Fruit fly (Drosophila melanogaster) whole organism, embryonic: Measurements from ENCODE around the gene kibra.

ENCODE experiments used
- CG14014 ChIP-seq: fragments of 200-800 bp; sonication (Bioruptor generic); IDR thresholded peaks from 2 replicates; pipeline ENCODE4 v1.3.6; 2022; ENCODE audit warnings: missing biosample characterization, missing genetic modification characterization
- CG3407 ChIP-seq: fragments of 200-800 bp; sonication (Bioruptor generic); optimal IDR thresholded peaks from 2 replicates; lab custom pipeline; 2018; ENCODE audit warnings: missing biosample characterization, mild to moderate bottlenecking, missing genetic modification characterization
- CG42726 ChIP-seq: fragments of 200-800 bp; sonication (Bioruptor generic); IDR thresholded peaks from 2 replicates; pipeline ENCODE4 v1.3.6; 2022; ENCODE audit warnings: missing biosample characterization, missing genetic modification characterization; ENCODE audit not compliant: partially characterized antibody
- CG8944 ChIP-seq: fragments of 200-800 bp; sonication (Bioruptor generic); optimal IDR thresholded peaks from 3 replicates; lab custom pipeline; 2016; ENCODE audit warnings: missing biosample characterization, missing genetic modification characterization
- HLH3B ChIP-seq: fragments of 200-800 bp; sonication (Bioruptor generic); IDR thresholded peaks from 2 replicates; pipeline ENCODE4 v1.3.6; 2022; ENCODE audit warnings: missing biosample characterization, missing genetic modification characterization
- NC2β ChIP-seq: fragments of 200-800 bp; sonication (Bioruptor generic); optimal IDR thresholded peaks from 2 replicates; lab custom pipeline; 2016; ENCODE audit warnings: missing biosample characterization, missing genetic modification characterization
- Sry-δ ChIP-seq: fragments of 200-800 bp; sonication (Bioruptor generic); optimal IDR thresholded peaks from 2 replicates; lab custom pipeline; 2016; ENCODE audit warnings: missing biosample characterization, missing genetic modification characterization
- chif ChIP-seq, 2 experiments: fragments of 200-800 bp; sonication (Bioruptor generic); optimal IDR thresholded peaks; 3 replicates each; lab custom pipeline; 2016; ENCODE audit warnings: missing biosample characterization in 2 of 2, missing genetic modification characterization in 2 of 2
- crol ChIP-seq: fragments of 200-800 bp; sonication (Bioruptor generic); IDR thresholded peaks from 2 replicates; pipeline ENCODE4 v1.3.6; 2022; ENCODE audit warnings: missing biosample characterization, missing genetic modification characterization
- dpn ChIP-seq, 2 experiments: fragments of 200-800 bp; sonication (Bioruptor generic); optimal IDR thresholded peaks; 3 replicates each; lab custom pipeline; 2016; ENCODE audit warnings: missing biosample characterization in 2 of 2, missing genetic modification characterization in 2 of 2
- kni ChIP-seq: fragments of 200-800 bp; sonication (Bioruptor generic); optimal IDR thresholded peaks from 3 replicates; lab custom pipeline; 2017; ENCODE audit warnings: mild to moderate bottlenecking, missing biosample characterization, missing genetic modification reagents, missing genetic modification characterization
- maf-S ChIP-seq: fragments of 200-800 bp; sonication (Bioruptor generic); optimal IDR thresholded peaks from 2 replicates; lab custom pipeline; 2016; ENCODE audit warnings: missing biosample characterization, missing genetic modification characterization
- pb ChIP-seq: fragments of 200-800 bp; sonication (Bioruptor generic); optimal IDR thresholded peaks from 3 replicates; lab custom pipeline; 2016; ENCODE audit warnings: missing biosample characterization, missing genetic modification characterization

DNA sequence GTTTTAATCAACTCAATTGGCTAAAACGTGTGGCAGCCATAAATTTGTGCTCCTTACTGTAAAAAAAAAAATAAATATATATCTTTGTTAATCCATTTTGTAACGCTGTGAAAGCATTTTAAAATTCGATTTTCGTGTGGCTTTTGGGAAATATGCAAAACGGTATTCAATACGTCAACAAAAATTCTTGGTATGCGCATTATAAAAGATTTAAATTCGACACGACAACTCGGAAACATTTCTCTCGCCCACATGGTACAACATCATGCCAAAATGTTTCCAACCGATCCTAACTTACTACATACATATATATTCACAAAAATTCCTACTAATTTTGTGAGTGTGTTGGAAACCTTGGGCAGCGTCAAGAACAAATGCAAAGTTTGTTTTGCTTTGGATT is 13.4 kb downstream of the kibra start:
- no peak for TF ChIP-seq NC2β
- no peak for TF ChIP-seq pb (GFP tag; lab: Kevin White, UChicago)
- TF ChIP-seq crol (GFP tag; lab: Robert Waterston, UW), result no peak
- no peak for TF ChIP-seq Sry-δ (GFP tag; lab: Kevin White, UChicago)
- no peak for TF ChIP-seq HLH3B (GFP tag; lab: Robert Waterston, UW)
- TF ChIP-seq CG14014 (GFP tag; lab: Robert Waterston, UW), result no peak
- TF ChIP-seq maf-S (GFP tag; lab: Kevin White, UChicago), result no peak
- no peak for TF ChIP-seq CG8944
- TF ChIP-seq dpn (GFP tag; optimal IDR thresholded peaks at IDR 0.05; lab: Kevin White, UChicago), result no peak
- no peak for TF ChIP-seq CG42726 (GFP tag; lab: Robert Waterston, UW)
- no peak for TF ChIP-seq chif (GFP tag; optimal IDR thresholded peaks at IDR 0.05; lab: Kevin White, UChicago)
- TF ChIP-seq CG3407, result no peak
- TF ChIP-seq kni (GFP tag; lab: Kevin White, UChicago), result no peak
